Worm (Caenorhabditis elegans): ENCODE results near the gene ZK675.4.

- TF ChIP-seq nhr-77 (tag; optimal IDR thresholded peaks at IDR 0.05) (no peak), R02D3.7 (tag; optimal IDR thresholded peaks at IDR 0.05) (no peak), skn-1 (tag; optimal IDR thresholded peaks at IDR 0.05) (no peak), blmp-1 (tag; optimal IDR thresholded peaks at IDR 0.05; ENCODE audit: insufficient read depth) (no peak), lin-13 (GFP tag; optimal IDR thresholded peaks at IDR 0.05) (no peak), nhr-23 (tag; optimal IDR thresholded peaks at IDR 0.05) (no peak), elt-3 (tag; optimal IDR thresholded peaks at IDR 0.05) (no peak), lin-39 (tag; optimal IDR thresholded peaks at IDR 0.05) (no peak), ztf-11 (tag; optimal IDR thresholded peaks at IDR 0.05) (no peak), snpc-4 (tag; optimal IDR thresholded peaks at IDR 0.05) (no peak), unc-55 (GFP tag; optimal IDR thresholded peaks at IDR 0.05) (no peak), fos-1 (tag; optimal IDR thresholded peaks at IDR 0.05) (no peak), nhr-6 (tag; optimal IDR thresholded peaks at IDR 0.05) (no peak)
Measured at ce11 chrII:7930671-7931070, 19.6 kb downstream of the ZK675.4 start.
